Worm (Caenorhabditis elegans) whole organism, mixed stage, embryonic: ENCODE results near the gene clec-33.

Source experiments
- ces-1 ChIP-seq: fragments of 150-350 bp; optimal IDR thresholded peaks from 2 replicates; lab custom pipeline; 2014; ENCODE audit warnings: missing biosample characterization, missing genetic modification reagents, missing genetic modification characterization
- flh-1 ChIP-seq: fragments of 200-800 bp; sonication (Bioruptor generic); optimal IDR thresholded peaks from 2 replicates; lab custom pipeline; 2018; ENCODE audit warnings: mild to moderate bottlenecking, missing genetic modification characterization, moderate library complexity, missing compliant biosample characterization
- nhr-237 ChIP-seq: fragments of 150-350 bp; optimal IDR thresholded peaks from 2 replicates; lab custom pipeline; 2014; ENCODE audit warnings: missing biosample characterization, missing genetic modification characterization
- nhr-76 ChIP-seq: sonication (generic microtip); optimal IDR thresholded peaks from 2 replicates; lab custom pipeline; 2017; ENCODE audit warnings: missing biosample characterization, missing genetic modification characterization
- pha-4 ChIP-seq: fragments of 150-350 bp; optimal IDR thresholded peaks from 2 replicates; lab custom pipeline; 2018; ENCODE audit warnings: missing biosample characterization, missing genetic modification reagents, missing genetic modification characterization
- snpc-4 ChIP-seq: fragments of 150-350 bp; optimal IDR thresholded peaks from 2 replicates; lab custom pipeline; 2014; ENCODE audit warnings: missing biosample characterization, missing genetic modification characterization
- unc-62 ChIP-seq: fragments of 150-350 bp; optimal IDR thresholded peaks from 2 replicates; lab custom pipeline; 2014; ENCODE audit warnings: missing biosample characterization, missing genetic modification reagents, missing genetic modification characterization

DNA sequence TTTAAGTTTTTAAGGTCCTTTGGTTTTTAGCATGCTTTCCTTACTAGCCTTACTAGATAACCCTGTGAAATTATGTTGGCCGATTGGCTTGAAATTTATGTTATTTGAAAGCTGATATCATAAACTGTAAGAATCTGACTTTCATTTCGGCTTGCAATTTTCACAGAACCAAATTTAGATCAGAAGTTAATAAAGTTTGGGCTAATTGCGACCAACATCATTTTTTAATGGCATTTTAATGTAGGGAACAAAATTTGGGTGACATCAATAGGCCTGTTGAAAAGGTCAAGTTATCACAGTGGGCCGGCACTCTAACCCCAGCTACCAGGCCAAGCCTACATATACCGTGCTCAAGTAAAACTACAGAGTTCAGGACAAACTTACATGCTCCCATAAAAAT lies 38.3 kb downstream of the clec-33 start:
- TF ChIP-seq unc-62 (GFP tag; lab: Kevin White, UChicago) (no peak), snpc-4 (no peak), ces-1 (GFP tag; lab: Kevin White, UChicago) (no peak), nhr-76 (no peak), nhr-237 (tag; lab: Kevin White, UChicago) (no peak), flh-1 (no peak), pha-4 (tag; lab: Kevin White, UChicago) (no peak)
